Worm (Caenorhabditis elegans): ENCODE data around the gene C08B6.2.

DNA sequence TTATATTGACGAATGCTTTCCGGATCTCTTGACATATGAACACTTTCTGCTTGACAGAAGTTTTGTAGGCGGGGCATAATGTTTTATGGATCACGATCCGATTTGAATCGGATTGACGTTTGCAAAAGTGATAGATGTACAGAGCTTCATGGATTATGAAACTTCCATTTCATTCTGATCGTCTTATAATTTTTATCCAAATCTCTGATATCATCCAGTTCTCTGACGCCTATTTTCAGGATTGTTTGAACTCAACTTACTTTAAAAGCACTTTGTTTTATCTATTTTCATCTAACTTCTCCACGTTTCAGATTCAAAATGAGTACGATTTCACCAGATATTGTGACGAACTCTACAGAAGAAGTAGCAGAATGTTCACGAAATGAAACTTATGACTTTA, 38.7 kb upstream of the C08B6.2 start, which contains the start of gene npr-39:
- TF ChIP-seq lsy-2 (tag; optimal IDR thresholded peaks at IDR 0.05) (no peak), ama-1 (optimal IDR thresholded peaks at IDR 0.05) (no peak), nhr-20 (tag; optimal IDR thresholded peaks at IDR 0.05) (no peak)

Data from whole organism, L1 larva.